Worm (Caenorhabditis elegans): ENCODE measurements around the gene ZK1290.11.
A peak's percentile ranks its signal among the peaks of the same experiment; 100 is the strongest.

ZK1290.11 gene

DNA sequence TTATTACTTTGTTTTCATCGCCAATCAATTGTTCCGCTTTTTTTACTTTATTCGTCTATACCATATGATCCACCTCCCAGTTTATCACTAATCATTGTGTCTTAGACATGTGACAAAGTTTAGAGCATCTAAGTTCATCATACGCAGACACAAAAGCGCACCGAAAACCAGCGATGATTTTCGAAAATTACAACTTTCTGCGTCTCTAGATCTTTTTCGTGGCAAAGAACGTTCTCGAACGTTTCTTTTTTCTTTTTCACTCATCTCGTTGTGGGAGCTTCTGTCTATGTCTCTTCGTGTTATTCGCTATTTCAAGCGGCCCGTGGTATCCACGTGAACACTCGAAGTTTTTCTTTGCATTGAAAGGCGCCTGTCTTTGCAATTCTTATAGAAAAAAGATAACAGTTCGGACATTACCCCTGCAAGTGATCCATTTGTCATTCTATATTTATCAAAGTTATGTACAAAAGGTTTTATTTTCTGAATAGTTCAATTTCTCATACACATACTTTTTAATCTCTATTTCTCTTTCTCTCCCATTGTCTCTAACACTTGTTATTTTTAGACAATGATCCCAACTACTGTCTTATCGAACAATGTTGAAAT, 32.2 kb downstream of the ZK1290.11 start, which contains the start of gene ZK1290.5 (continued):
- TF ChIP-seq ztf-11 (tag; optimal IDR thresholded peaks at IDR 0.05) (no peak), nhr-43 (tag; optimal IDR thresholded peaks at IDR 0.05; ENCODE audit: poor library complexity, severe bottlenecking) (peak; percentile 91), mml-1 (tag; optimal IDR thresholded peaks at IDR 0.05) (peak; percentile 75), nhr-28 (tag; optimal IDR thresholded peaks at IDR 0.05) (no peak), ceh-16 (tag; optimal IDR thresholded peaks at IDR 0.05) (no peak), nhr-77 (tag; optimal IDR thresholded peaks at IDR 0.05) (no peak)

DNA sequence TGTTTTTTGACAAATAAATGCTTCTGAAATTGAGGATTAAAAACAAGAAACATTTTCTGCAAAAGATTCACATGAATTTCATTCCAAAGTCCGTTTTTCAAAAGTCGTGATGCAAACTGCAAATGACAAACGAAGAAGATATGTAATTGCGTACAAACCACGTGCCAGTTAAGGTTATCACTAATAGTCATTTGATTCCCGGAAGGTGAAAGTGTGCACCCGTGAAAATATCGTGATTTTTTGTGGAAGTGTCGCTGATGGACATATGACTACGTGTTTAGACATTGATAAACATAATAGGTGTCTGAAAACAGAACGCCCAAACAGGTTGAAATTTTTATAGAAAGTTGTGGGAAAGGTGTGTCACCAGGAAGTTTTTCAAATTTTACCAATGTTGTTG, 33.2 kb downstream of the ZK1290.11 start:
- TF ChIP-seq R02D3.7 (tag; optimal IDR thresholded peaks at IDR 0.05), result no peak
- TF ChIP-seq nhr-23 (tag; optimal IDR thresholded peaks at IDR 0.05), result peak; percentile 89
- no peak for TF ChIP-seq aly-2 (tag; optimal IDR thresholded peaks at IDR 0.05)
- no peak for TF ChIP-seq nhr-28 (tag; optimal IDR thresholded peaks at IDR 0.05)
- TF ChIP-seq unc-62 (GFP tag; optimal IDR thresholded peaks at IDR 0.05), result no peak
- no peak for TF ChIP-seq ceh-9 (tag; optimal IDR thresholded peaks at IDR 0.05)
- no peak for TF ChIP-seq sea-2 (GFP tag; optimal IDR thresholded peaks at IDR 0.05)
- no peak for TF ChIP-seq egl-5 (tag; optimal IDR thresholded peaks at IDR 0.05)
- peak; percentile 25 for TF ChIP-seq tbx-2 (tag; optimal IDR thresholded peaks at IDR 0.05)
- TF ChIP-seq lin-15B (tag; optimal IDR thresholded peaks at IDR 0.05), result no peak
- no peak for TF ChIP-seq nhr-67 (tag; optimal IDR thresholded peaks at IDR 0.05)
- no peak for TF ChIP-seq ceh-82 (tag; optimal IDR thresholded peaks at IDR 0.05)
- TF ChIP-seq nhr-77 (tag; optimal IDR thresholded peaks at IDR 0.05), result no peak
- TF ChIP-seq nhr-25 (tag; optimal IDR thresholded peaks at IDR 0.05), result peak; percentile 57
- TF ChIP-seq unc-39 (tag; optimal IDR thresholded peaks at IDR 0.05), result no peak
- no peak for TF ChIP-seq ztf-4 (tag; optimal IDR thresholded peaks at IDR 0.05)
- no peak for TF ChIP-seq eor-1 (tag; optimal IDR thresholded peaks at IDR 0.05)
- no peak for TF ChIP-seq elt-1 (tag; optimal IDR thresholded peaks at IDR 0.05)
- no peak for TF ChIP-seq lsy-12 (tag; optimal IDR thresholded peaks at IDR 0.05)
- TF ChIP-seq fkh-10 (GFP tag; optimal IDR thresholded peaks at IDR 0.05), result no peak
- TF ChIP-seq nhr-76 (tag; optimal IDR thresholded peaks at IDR 0.05), result no peak
- TF ChIP-seq pha-4 (tag; optimal IDR thresholded peaks at IDR 0.05), result no peak
- no peak for TF ChIP-seq skn-1 (tag; optimal IDR thresholded peaks at IDR 0.05)
- peak; percentile 94 for TF ChIP-seq nhr-43 (tag; optimal IDR thresholded peaks at IDR 0.05; ENCODE audit: poor library complexity, severe bottlenecking)
- peak; percentile 45 for TF ChIP-seq jun-1 (tag; optimal IDR thresholded peaks at IDR 0.05)
- peak; percentile 86 for TF ChIP-seq elt-2 (tag; optimal IDR thresholded peaks at IDR 0.05)
- no peak for TF ChIP-seq ama-1 (optimal IDR thresholded peaks at IDR 0.05)
- no peak for TF ChIP-seq zag-1 (tag; optimal IDR thresholded peaks at IDR 0.05)
- TF ChIP-seq ceh-16 (tag; optimal IDR thresholded peaks at IDR 0.05), result no peak
- no peak for TF ChIP-seq ztf-11 (tag; optimal IDR thresholded peaks at IDR 0.05)
- no peak for TF ChIP-seq nhr-237 (tag; optimal IDR thresholded peaks at IDR 0.05)
- TF ChIP-seq fkh-2 (tag; optimal IDR thresholded peaks at IDR 0.05), result no peak
- no peak for TF ChIP-seq nhr-12 (tag; optimal IDR thresholded peaks at IDR 0.05)
- TF ChIP-seq nhr-11 (tag; optimal IDR thresholded peaks at IDR 0.05), result no peak
- TF ChIP-seq mml-1 (tag; optimal IDR thresholded peaks at IDR 0.05), result peak; percentile 39
- TF ChIP-seq lin-39 (tag; optimal IDR thresholded peaks at IDR 0.05), result no peak
- TF ChIP-seq daf-12 (tag; optimal IDR thresholded peaks at IDR 0.05), result no peak
- TF ChIP-seq pqm-1 (tag; optimal IDR thresholded peaks at IDR 0.05), result peak; percentile 78
- TF ChIP-seq elt-3 (tag; optimal IDR thresholded peaks at IDR 0.05), result no peak
- TF ChIP-seq mdl-1 (tag; optimal IDR thresholded peaks at IDR 0.05), result no peak
- TF ChIP-seq ceh-28 (tag; optimal IDR thresholded peaks at IDR 0.05), result peak; percentile 6
- no peak for TF ChIP-seq nfya-1 (tag; optimal IDR thresholded peaks at IDR 0.05; ENCODE audit: insufficient read depth)
- TF ChIP-seq snpc-4 (tag; optimal IDR thresholded peaks at IDR 0.05), result no peak
- TF ChIP-seq ZK546.5 (tag; optimal IDR thresholded peaks at IDR 0.05), result no peak
- TF ChIP-seq egl-27 (tag; optimal IDR thresholded peaks at IDR 0.05), result no peak
- no peak for TF ChIP-seq fos-1 (tag; optimal IDR thresholded peaks at IDR 0.05)
- TF ChIP-seq hmg-11 (tag; optimal IDR thresholded peaks at IDR 0.05), result no peak

Measured in whole organism, L3 larva.